Fruit fly (Drosophila melanogaster) whole organism, pupa: ENCODE results near the gene Nuak.

Source experiments
- CG12605 ChIP-seq: fragments of 200-800 bp; sonication (Bioruptor generic); IDR thresholded peaks from 2 replicates; pipeline ENCODE4 v1.3.6; 2022; ENCODE audit warnings: missing biosample characterization, missing genetic modification characterization
- CG15710 ChIP-seq: fragments of 200-800 bp; sonication (Bioruptor generic); optimal IDR thresholded peaks from 2 replicates; lab custom pipeline; 2018; ENCODE audit warnings: missing biosample characterization, mild to moderate bottlenecking, missing genetic modification characterization, moderate library complexity
- Ets98B ChIP-seq: fragments of 200-800 bp; sonication (Bioruptor generic); IDR thresholded peaks from 2 replicates; pipeline ENCODE4 v1.3.6; 2022; ENCODE audit warnings: missing biosample characterization, missing genetic modification characterization

DNA sequence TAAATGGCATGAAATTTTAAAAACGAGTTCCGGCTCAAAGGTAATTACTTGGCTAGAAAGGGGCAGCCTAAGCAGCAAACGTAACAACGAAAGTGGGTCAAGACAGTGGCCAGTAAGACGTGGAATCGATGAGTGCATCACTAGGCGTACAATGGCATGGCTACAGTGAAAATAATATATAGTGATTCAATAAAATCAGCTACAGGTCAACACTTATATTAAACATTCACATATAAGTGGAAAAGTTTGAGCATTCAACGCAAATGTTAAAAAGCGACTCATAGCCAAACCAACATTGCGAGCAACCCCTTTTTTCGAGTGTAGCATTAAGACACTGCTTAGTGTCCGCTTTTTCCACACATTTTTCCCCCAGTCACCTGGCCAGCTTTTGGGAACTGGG is 36.1 kb upstream of the Nuak start:
- TF ChIP-seq CG12605 (no peak), Ets98B (GFP tag; lab: Robert Waterston, UW) (no peak), CG15710 (tag; lab: Kevin White, UChicago) (no peak)
